Worm (Caenorhabditis elegans) whole organism, L4/young adult: Measurements from ENCODE around the gene Y17D7B.10.

Source experiments
- dao-5 ChIP-seq: sonication (generic microtip); optimal IDR thresholded peaks from 2 replicates; lab custom pipeline; 2016; ENCODE audit warnings: missing genotype, missing genetic modification characterization, moderate library complexity, missing compliant biosample characterization
- him-1 ChIP-seq: sonication (generic microtip); optimal IDR thresholded peaks from 2 replicates; lab custom pipeline; 2016; ENCODE audit warnings: missing genotype, missing genetic modification reagents, missing genetic modification characterization, missing compliant biosample characterization

ce11 chrV:18826445-18826844 is 42.9 kb downstream of the Y17D7B.10 start:
- TF ChIP-seq him-1 (tag; lab: Kevin White, UChicago) (no peak), dao-5 (no peak)
